Fruit fly (Drosophila melanogaster) whole organism, embryonic: ENCODE measurements around the gene Mul1.
A peak's percentile ranks its signal among the peaks of the same experiment; 100 is the strongest.

Experiments
- CG10147 ChIP-seq: fragments of 200-800 bp; sonication (Bioruptor generic); optimal IDR thresholded peaks from 2 replicates; lab custom pipeline; 2019; ENCODE audit warnings: missing biosample characterization, mild to moderate bottlenecking, missing genetic modification characterization, moderate library complexity
- CG10959 ChIP-seq: fragments of 200-800 bp; sonication (Bioruptor generic); IDR thresholded peaks from 2 replicates; pipeline ENCODE4 v1.3.6; 2022; ENCODE audit warnings: missing biosample characterization, missing genetic modification characterization
- CG11085 ChIP-seq: fragments of 200-800 bp; sonication (Bioruptor generic); IDR thresholded peaks from 2 replicates; pipeline ENCODE4 v1.3.6; 2022; ENCODE audit warnings: missing biosample characterization, missing genetic modification characterization
- CG11398 ChIP-seq: fragments of 200-800 bp; sonication (Bioruptor generic); optimal IDR thresholded peaks from 2 replicates; lab custom pipeline; 2016; ENCODE audit warnings: missing biosample characterization, missing genetic modification characterization
- CG12942 ChIP-seq: fragments of 200-800 bp; sonication (Bioruptor generic); optimal IDR thresholded peaks from 3 replicates; lab custom pipeline; 2016; ENCODE audit warnings: missing biosample characterization, missing genetic modification characterization
- CG13624 ChIP-seq: fragments of 200-800 bp; sonication (Bioruptor generic); optimal IDR thresholded peaks from 2 replicates; lab custom pipeline; 2016; ENCODE audit warnings: missing biosample characterization, missing genetic modification characterization
- CG15011 ChIP-seq: fragments of 200-800 bp; sonication (Bioruptor generic); optimal IDR thresholded peaks from 3 replicates; lab custom pipeline; 2018; ENCODE audit warnings: missing biosample characterization, mild to moderate bottlenecking, missing genetic modification characterization
- CG1603 ChIP-seq: fragments of 200-800 bp; sonication (Bioruptor generic); optimal IDR thresholded peaks from 2 replicates; lab custom pipeline; 2019; ENCODE audit warnings: missing biosample characterization, mild to moderate bottlenecking, missing genetic modification characterization, moderate library complexity
- CG1832 ChIP-seq: fragments of 200-800 bp; sonication (Bioruptor generic); optimal IDR thresholded peaks from 2 replicates; lab custom pipeline; 2017; ENCODE audit warnings: missing biosample characterization, mild to moderate bottlenecking, missing genetic modification characterization, inconsistent platforms
- CG31441 ChIP-seq: fragments of 200-800 bp; sonication (Bioruptor generic); IDR thresholded peaks from 2 replicates; pipeline ENCODE4 v1.3.6; 2022; ENCODE audit warnings: missing biosample characterization, missing genetic modification characterization
- CG32532 ChIP-seq: fragments of 200-800 bp; sonication (Bioruptor generic); IDR thresholded peaks from 2 replicates; pipeline ENCODE4 v1.3.6; 2022; ENCODE audit warnings: missing biosample characterization, missing genetic modification characterization
- CG33557 ChIP-seq: fragments of 200-800 bp; sonication (Bioruptor generic); optimal IDR thresholded peaks from 2 replicates; lab custom pipeline; 2019; ENCODE audit warnings: missing biosample characterization, mild to moderate bottlenecking, missing genetic modification characterization, moderate library complexity
- CG3726 ChIP-seq: fragments of 200-800 bp; sonication (Bioruptor generic); IDR thresholded peaks from 3 replicates; pipeline ENCODE4, ENCODE4 v1.3.6; 2022; ENCODE audit warnings: missing biosample characterization, missing genetic modification characterization
- CG4707 ChIP-seq: fragments of 200-800 bp; sonication (Bioruptor generic); optimal IDR thresholded peaks from 2 replicates; lab custom pipeline; 2018; ENCODE audit warnings: missing biosample characterization, mild to moderate bottlenecking, missing genetic modification characterization, moderate library complexity
- CG6791 ChIP-seq: fragments of 200-800 bp; sonication (Bioruptor generic); IDR thresholded peaks from 3 replicates; pipeline ENCODE4 v1.3.6; 2022; ENCODE audit warnings: missing biosample characterization, missing genetic modification characterization; ENCODE audit not compliant: partially characterized antibody
- CG6854 ChIP-seq: fragments of 200-800 bp; sonication (Bioruptor generic); optimal IDR thresholded peaks from 3 replicates; lab custom pipeline; 2017; ENCODE audit warnings: missing biosample characterization, mild to moderate bottlenecking, missing genetic modification characterization
- CG7556 ChIP-seq: fragments of 200-800 bp; sonication (Bioruptor generic); optimal IDR thresholded peaks from 2 replicates; lab custom pipeline; 2017; ENCODE audit warnings: missing biosample characterization, mild to moderate bottlenecking, missing genetic modification characterization
- CG8359 ChIP-seq: fragments of 200-800 bp; sonication (Bioruptor generic); optimal IDR thresholded peaks from 2 replicates; lab custom pipeline; 2017; ENCODE audit warnings: missing biosample characterization, mild to moderate bottlenecking, missing genetic modification characterization, borderline replicate concordance
- CG9727 ChIP-seq: fragments of 200-800 bp; sonication (Bioruptor generic); optimal IDR thresholded peaks from 3 replicates; lab custom pipeline; 2017; ENCODE audit warnings: missing biosample characterization, mild to moderate bottlenecking, missing genetic modification characterization
- CG9817 ChIP-seq: fragments of 200-800 bp; sonication (Bioruptor generic); optimal IDR thresholded peaks from 2 replicates; lab custom pipeline; 2018; ENCODE audit warnings: missing biosample characterization, mild to moderate bottlenecking, missing genetic modification characterization, moderate library complexity
- Dip2 ChIP-seq: fragments of 200-800 bp; sonication (Bioruptor generic); IDR thresholded peaks from 2 replicates; pipeline ENCODE4 v1.3.6; 2022; ENCODE audit warnings: missing biosample characterization, missing genetic modification characterization
- Dip3 ChIP-seq: fragments of 200-800 bp; sonication (Bioruptor generic); optimal IDR thresholded peaks from 3 replicates; lab custom pipeline; 2016; ENCODE audit warnings: missing biosample characterization, missing genetic modification characterization
- E2f1 ChIP-seq: fragments of 200-800 bp; sonication (Bioruptor generic); IDR thresholded peaks from 2 replicates; pipeline ENCODE4 v1.3.6; 2022; ENCODE audit warnings: missing biosample characterization, missing genetic modification characterization
- Ets65A ChIP-seq: fragments of 200-800 bp; sonication (Bioruptor generic); peaks from one replicate; lab custom pipeline; 2016; ENCODE audit warnings: missing biosample characterization, missing genetic modification characterization
- Lhr ChIP-seq: fragments of 200-800 bp; sonication (Bioruptor generic); optimal IDR thresholded peaks from 3 replicates; lab custom pipeline; 2017; ENCODE audit warnings: mild to moderate bottlenecking, missing biosample characterization, missing genetic modification reagents, missing genetic modification characterization
- Lpt ChIP-seq: fragments of >200 bp; optimal IDR thresholded peaks from 2 replicates; lab custom pipeline; 2018; ENCODE audit warnings: missing biosample characterization, missing genetic modification characterization
- Meics ChIP-seq: fragments of 200-800 bp; sonication (Bioruptor generic); optimal IDR thresholded peaks from 2 replicates; lab custom pipeline; 2017; ENCODE audit warnings: missing biosample characterization, mild to moderate bottlenecking, missing genetic modification characterization
- Mes4 ChIP-seq: fragments of 200-800 bp; sonication (Bioruptor generic); optimal IDR thresholded peaks from 2 replicates; lab custom pipeline; 2016; ENCODE audit warnings: missing biosample characterization, missing genetic modification characterization
- NK7.1 ChIP-seq: fragments of 200-800 bp; sonication (Bioruptor generic); optimal IDR thresholded peaks from 3 replicates; lab custom pipeline; 2016; ENCODE audit warnings: missing biosample characterization, missing genetic modification characterization
- Ravus ChIP-seq: fragments of 200-800 bp; sonication (Bioruptor generic); IDR thresholded peaks from 2 replicates; pipeline ENCODE4 v1.3.6; 2022; ENCODE audit warnings: missing biosample characterization, missing genetic modification characterization
- bsh ChIP-seq, 2 experiments: fragments of 200-800 bp; sonication (Bioruptor generic); optimal IDR thresholded peaks; 2 replicates each; lab custom pipeline; 2017 to 2018; ENCODE audit warnings: mild to moderate bottlenecking in 2 of 2, missing biosample characterization in 2 of 2, missing genetic modification characterization in 2 of 2, moderate library complexity in 1 of 2
- cad ChIP-seq: fragments of >200 bp; optimal IDR thresholded peaks from 2 replicates; lab custom pipeline; 2017; ENCODE audit warnings: missing biosample characterization, missing genetic modification characterization
- cas ChIP-seq: fragments of 200-800 bp; sonication (Bioruptor generic); IDR thresholded peaks from 2 replicates; pipeline ENCODE4 v1.3.6; 2022; ENCODE audit warnings: missing biosample characterization, missing genetic modification characterization
- caup ChIP-seq: fragments of 200-800 bp; sonication (Bioruptor generic); optimal IDR thresholded peaks from 3 replicates; lab custom pipeline; 2017; ENCODE audit warnings: missing biosample characterization, mild to moderate bottlenecking, missing genetic modification characterization, moderate library complexity; ENCODE audit not compliant: severe bottlenecking
- dysf ChIP-seq: fragments of 200-800 bp; sonication (Bioruptor generic); IDR thresholded peaks from 3 replicates; pipeline ENCODE4 v1.3.6; 2022; ENCODE audit warnings: missing biosample characterization, missing genetic modification characterization
- ewg ChIP-seq: fragments of 200-800 bp; sonication (Bioruptor generic); optimal IDR thresholded peaks from 3 replicates; lab custom pipeline; 2017; ENCODE audit warnings: mild to moderate bottlenecking, missing biosample characterization, missing genetic modification reagents, missing genetic modification characterization
- ftz-f1 ChIP-seq: fragments of 200-800 bp; sonication (Bioruptor generic); optimal IDR thresholded peaks from 2 replicates; lab custom pipeline; 2016; ENCODE audit warnings: missing biosample characterization, missing genetic modification characterization
- ind ChIP-seq: fragments of 200-800 bp; sonication (Bioruptor generic); optimal IDR thresholded peaks from 3 replicates; lab custom pipeline; 2016; ENCODE audit warnings: missing biosample characterization, missing genetic modification characterization
- jigr1 ChIP-seq: fragments of 200-800 bp; sonication (Bioruptor generic); IDR thresholded peaks from 3 replicates; pipeline ENCODE4 v1.3.6; 2022; ENCODE audit warnings: missing biosample characterization, missing genetic modification characterization
- lbe ChIP-seq: fragments of 200-800 bp; sonication (Bioruptor generic); optimal IDR thresholded peaks from 2 replicates; lab custom pipeline; 2016; ENCODE audit warnings: missing biosample characterization, mild to moderate bottlenecking, missing genetic modification characterization
- otp ChIP-seq: fragments of 200-800 bp; sonication (Bioruptor generic); IDR thresholded peaks from 3 replicates; pipeline ENCODE4, ENCODE4 v1.3.6; 2022; ENCODE audit warnings: missing biosample characterization, missing genetic modification characterization
- ro ChIP-seq: fragments of 200-800 bp; sonication (Bioruptor generic); IDR thresholded peaks from 2 replicates; pipeline ENCODE4 v1.3.6; 2022; ENCODE audit warnings: missing biosample characterization, missing genetic modification characterization
- sens-2 ChIP-seq: fragments of 200-800 bp; sonication (Bioruptor generic); IDR thresholded peaks from 2 replicates; pipeline ENCODE4 v1.3.6; 2022; ENCODE audit warnings: missing biosample characterization, missing genetic modification characterization
- slou ChIP-seq: fragments of 200-800 bp; sonication (Bioruptor generic); optimal IDR thresholded peaks from 3 replicates; lab custom pipeline; 2016; ENCODE audit warnings: missing biosample characterization, missing genetic modification characterization
- sr ChIP-seq: fragments of 200-800 bp; sonication (Bioruptor generic); IDR thresholded peaks from 3 replicates; pipeline ENCODE4 v1.3.6; 2022; ENCODE audit warnings: missing biosample characterization, missing genetic modification characterization
- ssp ChIP-seq: fragments of 200-800 bp; sonication (Bioruptor generic); IDR thresholded peaks from 2 replicates; pipeline ENCODE4 v1.3.6; 2022; ENCODE audit warnings: missing biosample characterization, missing genetic modification characterization
- toy ChIP-seq: fragments of 200-800 bp; sonication (Bioruptor generic); IDR thresholded peaks from 2 replicates; pipeline ENCODE4 v1.3.6; 2022; ENCODE audit warnings: missing biosample characterization, missing genetic modification characterization
- trh ChIP-seq: fragments of 200-800 bp; sonication (Bioruptor generic); optimal IDR thresholded peaks from 2 replicates; lab custom pipeline; 2016; ENCODE audit warnings: missing biosample characterization, missing genetic modification characterization
- yki ChIP-seq: fragments of >200 bp; optimal IDR thresholded peaks from 3 replicates; lab custom pipeline; 2018
- zfh2 ChIP-seq: fragments of 200-800 bp; sonication (Bioruptor generic); optimal IDR thresholded peaks from 2 replicates; lab custom pipeline; 2016; ENCODE audit warnings: missing biosample characterization, missing genetic modification characterization

The Mul1 gene

DNA sequence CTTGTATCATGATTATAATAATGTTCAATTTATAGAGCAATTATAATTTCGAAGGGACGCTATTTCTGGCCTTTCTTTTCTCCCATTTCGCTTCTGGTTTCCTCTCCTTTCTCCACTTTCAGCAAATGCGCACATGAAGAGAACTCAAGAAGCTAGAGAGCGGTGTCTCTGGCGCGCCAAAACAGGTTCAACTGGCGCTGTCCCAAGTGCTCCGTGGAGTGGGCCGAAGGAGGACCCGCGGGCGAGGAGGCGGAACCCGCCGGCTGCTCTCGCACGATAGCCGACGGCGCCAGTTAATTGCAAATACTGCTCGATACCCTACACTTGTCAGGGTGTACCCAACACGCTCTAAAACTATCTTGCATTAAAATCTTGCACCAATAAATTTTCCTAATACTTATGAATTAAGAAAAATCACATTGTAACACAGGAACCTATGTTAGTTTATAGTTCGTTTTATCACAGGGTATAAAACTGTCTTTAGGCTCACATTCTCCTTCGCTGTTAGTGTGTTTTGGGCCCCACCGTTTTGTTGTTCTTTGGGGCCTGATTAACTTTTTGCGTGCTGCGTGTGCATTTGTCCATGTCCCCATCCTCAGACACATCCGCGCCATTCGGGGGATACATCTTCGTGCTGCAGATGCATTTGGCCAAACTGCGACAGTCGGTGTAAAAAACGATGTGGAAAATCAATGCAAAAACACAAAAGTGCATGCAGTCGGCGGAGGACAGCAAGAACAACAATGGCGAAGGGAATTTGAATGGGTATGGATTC lies 49.2 kb downstream of the Mul1 start (continued):
- TF ChIP-seq ewg (GFP tag; lab: Kevin White, UChicago) (peak; percentile 76), Lhr (GFP tag; lab: Kevin White, UChicago) (peak; percentile 53), CG9817 (tag; lab: Kevin White, UChicago) (peak; percentile 87), zfh2 (peak; percentile 94), Meics (peak; percentile 85), CG8359 (GFP tag; lab: Kevin White, UChicago) (peak; percentile 26), sens-2 (peak; percentile 88), slou (GFP tag; lab: Kevin White, UChicago) (peak; percentile 83), otp (peak; percentile 93), CG13624 (peak; percentile 94), CG9727 (GFP tag; lab: Kevin White, UChicago) (peak; percentile 84), CG10959 (GFP tag; lab: Robert Waterston, UW) (peak; percentile 73), Mes4 (peak; percentile 79), yki (no peak), lbe (peak; percentile 96), ftz-f1 (GFP tag; lab: Kevin White, UChicago) (no peak), CG32532 (peak; percentile 94), cas (GFP tag; lab: Robert Waterston, UW) (peak; percentile 87), caup (GFP tag; lab: Kevin White, UChicago) (peak; percentile 89), CG12942 (peak; percentile 79), Dip3 (GFP tag; lab: Kevin White, UChicago) (peak; percentile 95), ssp (GFP tag; lab: Robert Waterston, UW) (peak; percentile 81), Ravus (GFP tag; lab: Robert Waterston, UW) (peak; percentile 85), Dip2 (GFP tag; lab: Robert Waterston, UW) (peak; percentile 55), CG1603 (peak; percentile 93), CG11398 (GFP tag; lab: Kevin White, UChicago) (peak; percentile 81), CG3726 (GFP tag; lab: Robert Waterston, UW) (peak; percentile 89), bsh (GFP tag; optimal IDR thresholded peaks at IDR 0.05; lab: Kevin White, UChicago) (peak; percentile 88 to 91), CG15011 (GFP tag; lab: Kevin White, UChicago) (peak; percentile 73), toy (GFP tag; lab: Robert Waterston, UW) (peak; percentile 82), CG6791 (GFP tag; lab: Robert Waterston, UW) (no peak), CG10147 (GFP tag; lab: Kevin White, UChicago) (peak; percentile 86), trh (GFP tag; lab: Kevin White, UChicago) (peak; percentile 65), Ets65A (GFP tag; lab: Kevin White, UChicago) (peak; percentile 99), CG4707 (GFP tag; lab: Kevin White, UChicago) (peak; percentile 72), CG6854 (GFP tag; lab: Kevin White, UChicago) (peak; percentile 60), CG31441 (GFP tag; lab: Robert Waterston, UW) (peak; percentile 80), CG33557 (GFP tag; lab: Kevin White, UChicago) (no peak), cad (GFP tag; lab: Kevin White, UChicago) (no peak), Lpt (GFP tag; lab: Kevin White, UChicago) (no peak), dysf (peak; percentile 96), ro (GFP tag; lab: Robert Waterston, UW) (peak; percentile 69), jigr1 (GFP tag; lab: Robert Waterston, UW) (peak; percentile 88; the same call in 2 of the 3 replicates), CG7556 (GFP tag; lab: Kevin White, UChicago) (peak; percentile 87), CG11085 (GFP tag; lab: Robert Waterston, UW) (peak; percentile 60), E2f1 (peak; percentile 87), NK7.1 (peak; percentile 66), CG1832 (GFP tag; lab: Kevin White, UChicago) (no peak), sr (GFP tag; lab: Robert Waterston, UW) (peak; percentile 79; the same call in 2 of the 3 replicates), ind (peak; percentile 92)
